Fruit fly (Drosophila melanogaster) whole organism, embryonic: ENCODE results near the gene CG8206.

Source experiments
- Aef1 ChIP-seq: fragments of 200-800 bp; sonication (Bioruptor generic); IDR thresholded peaks from 3 replicates; pipeline ENCODE4 v1.3.6; 2022; ENCODE audit warnings: missing biosample characterization, missing genetic modification characterization
- CG10267 ChIP-seq: fragments of 200-800 bp; sonication (Bioruptor generic); optimal IDR thresholded peaks from 2 replicates; lab custom pipeline; 2018; ENCODE audit warnings: missing biosample characterization, mild to moderate bottlenecking, missing genetic modification characterization, moderate library complexity
- CG11696 ChIP-seq: fragments of 200-800 bp; sonication (Bioruptor generic); IDR thresholded peaks from 2 replicates; pipeline ENCODE4 v1.3.6; 2022; ENCODE audit warnings: missing biosample characterization, missing genetic modification characterization
- CG12391 ChIP-seq: fragments of 200-800 bp; sonication (Bioruptor generic); optimal IDR thresholded peaks from 3 replicates; lab custom pipeline; 2018; ENCODE audit warnings: missing biosample characterization, mild to moderate bottlenecking, missing genetic modification characterization, moderate library complexity
- CG13424 ChIP-seq: fragments of 200-800 bp; sonication (Bioruptor generic); optimal IDR thresholded peaks from 2 replicates; lab custom pipeline; 2019; ENCODE audit warnings: missing biosample characterization, mild to moderate bottlenecking, missing genetic modification characterization, moderate library complexity
- CG13624 ChIP-seq: fragments of 200-800 bp; sonication (Bioruptor generic); optimal IDR thresholded peaks from 2 replicates; lab custom pipeline; 2016; ENCODE audit warnings: missing biosample characterization, missing genetic modification characterization
- CG14710 ChIP-seq: fragments of 200-800 bp; sonication (Bioruptor generic); optimal IDR thresholded peaks from 3 replicates; lab custom pipeline; 2019; ENCODE audit warnings: missing biosample characterization, mild to moderate bottlenecking, missing genetic modification characterization, moderate library complexity
- CG14860 ChIP-seq: fragments of 200-800 bp; sonication (Bioruptor generic); IDR thresholded peaks from 3 replicates; pipeline ENCODE4 v1.3.6; 2022; ENCODE audit warnings: missing biosample characterization, missing genetic modification characterization; ENCODE audit not compliant: partially characterized antibody
- CG1647 ChIP-seq: fragments of 200-800 bp; sonication (Bioruptor generic); optimal IDR thresholded peaks from 3 replicates; lab custom pipeline; 2016; ENCODE audit warnings: missing biosample characterization, missing genetic modification characterization
- CG16813 ChIP-seq: fragments of 200-800 bp; sonication (Bioruptor generic); IDR thresholded peaks from 3 replicates; pipeline ENCODE4 v1.3.6; 2022; ENCODE audit warnings: missing biosample characterization, missing genetic modification characterization; ENCODE audit not compliant: partially characterized antibody
- CG16863 ChIP-seq: fragments of 200-800 bp; sonication (Bioruptor generic); optimal IDR thresholded peaks from 3 replicates; lab custom pipeline; 2016; ENCODE audit warnings: missing biosample characterization, missing genetic modification characterization
- CG18262 ChIP-seq: fragments of 200-800 bp; optimal IDR thresholded peaks from 3 replicates; lab custom pipeline; 2019; ENCODE audit warnings: missing biosample characterization, mild to moderate bottlenecking, missing genetic modification characterization, moderate library complexity
- CG2116 ChIP-seq: fragments of 200-800 bp; sonication (Bioruptor generic); optimal IDR thresholded peaks from 3 replicates; lab custom pipeline; 2018; ENCODE audit warnings: missing biosample characterization, mild to moderate bottlenecking, missing genetic modification characterization
- CG30020 ChIP-seq: fragments of 200-800 bp; optimal IDR thresholded peaks from 2 replicates; lab custom pipeline; 2019; ENCODE audit warnings: missing biosample characterization, mild to moderate bottlenecking, missing genetic modification characterization, moderate library complexity
- CG33213 ChIP-seq: fragments of 200-800 bp; sonication (Bioruptor generic); optimal IDR thresholded peaks from 3 replicates; lab custom pipeline; 2016; ENCODE audit warnings: missing biosample characterization, missing genetic modification characterization
- CG34376 ChIP-seq: fragments of 200-800 bp; sonication (Bioruptor generic); optimal IDR thresholded peaks from 2 replicates; lab custom pipeline; 2018; ENCODE audit warnings: missing biosample characterization, mild to moderate bottlenecking, missing genetic modification characterization
- CG3726 ChIP-seq: fragments of 200-800 bp; sonication (Bioruptor generic); IDR thresholded peaks from 3 replicates; pipeline ENCODE4, ENCODE4 v1.3.6; 2022; ENCODE audit warnings: missing biosample characterization, missing genetic modification characterization
- CG3995 ChIP-seq: fragments of 200-800 bp; sonication (Bioruptor generic); optimal IDR thresholded peaks from 3 replicates; lab custom pipeline; 2016; ENCODE audit warnings: missing biosample characterization, missing genetic modification characterization
- CG4617 ChIP-seq: fragments of 200-800 bp; sonication (Bioruptor generic); optimal IDR thresholded peaks from 3 replicates; lab custom pipeline; 2016; ENCODE audit warnings: missing biosample characterization, missing genetic modification characterization, borderline replicate concordance
- CG5180 ChIP-seq: fragments of 200-800 bp; sonication (Bioruptor generic); optimal IDR thresholded peaks from 3 replicates; lab custom pipeline; 2017; ENCODE audit warnings: missing biosample characterization, missing genetic modification characterization, mild to moderate bottlenecking, moderate library complexity, missing genetic modification reagents
- CG7745 ChIP-seq: fragments of 200-800 bp; sonication (Bioruptor generic); optimal IDR thresholded peaks from 2 replicates; lab custom pipeline; 2018; ENCODE audit warnings: missing biosample characterization, mild to moderate bottlenecking, missing genetic modification characterization, moderate library complexity
- CG7963 ChIP-seq: fragments of 200-800 bp; sonication (Bioruptor generic); IDR thresholded peaks from 3 replicates; pipeline ENCODE4 v1.3.6; 2022; ENCODE audit warnings: missing biosample characterization, missing genetic modification characterization; ENCODE audit not compliant: partially characterized antibody
- Doc3 ChIP-seq: fragments of 200-800 bp; sonication (Bioruptor generic); IDR thresholded peaks from 3 replicates; pipeline ENCODE4 v1.3.6; 2022; ENCODE audit warnings: missing biosample characterization, missing genetic modification characterization; ENCODE audit not compliant: partially characterized antibody
- Dp ChIP-seq: fragments of 200-800 bp; sonication (Bioruptor generic); optimal IDR thresholded peaks from 2 replicates; lab custom pipeline; 2018; ENCODE audit warnings: missing biosample characterization, mild to moderate bottlenecking, missing genetic modification characterization, moderate library complexity
- HLH4C ChIP-seq: fragments of 200-800 bp; sonication (Bioruptor generic); IDR thresholded peaks from 3 replicates; pipeline ENCODE4 v1.3.6; 2022; ENCODE audit warnings: missing biosample characterization, missing genetic modification characterization; ENCODE audit not compliant: partially characterized antibody
- HLH54F ChIP-seq: fragments of 200-800 bp; sonication (Bioruptor generic); optimal IDR thresholded peaks from 3 replicates; lab custom pipeline; 2016; ENCODE audit warnings: missing biosample characterization, missing genetic modification characterization
- HmgZ ChIP-seq: fragments of 200-800 bp; sonication (Bioruptor generic); optimal IDR thresholded peaks from 2 replicates; lab custom pipeline; 2018; ENCODE audit warnings: missing biosample characterization, mild to moderate bottlenecking, missing genetic modification characterization
- MBD-R2 ChIP-seq: fragments of 200-800 bp; sonication (Bioruptor generic); IDR thresholded peaks from 2 replicates; pipeline ENCODE4 v1.3.6; 2022; ENCODE audit warnings: missing biosample characterization, missing genetic modification characterization
- Max ChIP-seq: fragments of 200-800 bp; sonication (Bioruptor generic); optimal IDR thresholded peaks from 2 replicates; lab custom pipeline; 2016; ENCODE audit warnings: missing biosample characterization, mild to moderate bottlenecking, missing genetic modification characterization
- Med ChIP-seq: fragments of 200-800 bp; sonication (Bioruptor generic); peaks from one replicate; lab custom pipeline; 2016; ENCODE audit warnings: missing biosample characterization, missing genetic modification characterization, mild to moderate bottlenecking, inconsistent platforms, moderate library complexity
- Opbp ChIP-seq: fragments of 200-800 bp; sonication (Bioruptor generic); IDR thresholded peaks from 3 replicates; pipeline ENCODE4 v1.3.6; 2022; ENCODE audit warnings: missing biosample characterization, missing genetic modification characterization; ENCODE audit not compliant: partially characterized antibody
- Stat92E ChIP-seq, 3 experiments: fragments of >200 bp in 2 of 3; fragments of 200-800 bp in 1 of 3; sonication (Bioruptor generic) in 1 of 3; optimal IDR thresholded peaks; 2 replicates each; lab custom pipeline; 2017 to 2019; ENCODE audit warnings: missing biosample characterization in 3 of 3, missing genetic modification characterization in 3 of 3, mild to moderate bottlenecking in 1 of 3, moderate library complexity in 1 of 3
- YL-1 ChIP-seq: fragments of 200-800 bp; sonication (Bioruptor generic); optimal IDR thresholded peaks from 3 replicates; lab custom pipeline; 2017; ENCODE audit warnings: missing biosample characterization, mild to moderate bottlenecking, missing genetic modification characterization
- ato ChIP-seq: fragments of 200-800 bp; sonication (Bioruptor generic); IDR thresholded peaks from 2 replicates; pipeline ENCODE4 v1.3.6; 2022; ENCODE audit warnings: missing biosample characterization, missing genetic modification characterization; ENCODE audit not compliant: partially characterized antibody
- crol ChIP-seq: fragments of 200-800 bp; sonication (Bioruptor generic); IDR thresholded peaks from 2 replicates; pipeline ENCODE4 v1.3.6; 2022; ENCODE audit warnings: missing biosample characterization, missing genetic modification characterization
- crp ChIP-seq, 2 experiments: fragments of 200-800 bp; sonication (Bioruptor generic); optimal IDR thresholded peaks; 2 replicates in 1 of 2; 3 replicates in 1 of 2; lab custom pipeline; 2017; ENCODE audit warnings: missing biosample characterization in 2 of 2, missing genetic modification characterization in 2 of 2, mild to moderate bottlenecking in 1 of 2, moderate library complexity in 1 of 2
- inv ChIP-seq: fragments of 200-800 bp; sonication (Bioruptor generic); IDR thresholded peaks from 2 replicates; pipeline ENCODE4 v1.3.6; 2022; ENCODE audit warnings: missing biosample characterization, missing genetic modification characterization; ENCODE audit not compliant: partially characterized antibody
- kay ChIP-seq: fragments of 200-800 bp; sonication (Bioruptor generic); optimal IDR thresholded peaks from 2 replicates; lab custom pipeline; 2016; ENCODE audit warnings: missing biosample characterization, missing genetic modification characterization
- knrl ChIP-seq: fragments of 200-800 bp; sonication (Bioruptor generic); IDR thresholded peaks from 3 replicates; pipeline ENCODE4 v1.3.6; 2022; ENCODE audit warnings: missing biosample characterization, missing genetic modification characterization; ENCODE audit not compliant: partially characterized antibody
- lilli ChIP-seq: fragments of 200-800 bp; sonication (Bioruptor generic); optimal IDR thresholded peaks from 3 replicates; lab custom pipeline; 2016; ENCODE audit warnings: missing biosample characterization, missing genetic modification characterization
- mam ChIP-seq: fragments of 200-800 bp; sonication (Bioruptor generic); optimal IDR thresholded peaks from 3 replicates; lab custom pipeline; 2016; ENCODE audit warnings: missing biosample characterization, missing genetic modification characterization
- nerfin-2 ChIP-seq: fragments of 200-800 bp; sonication (Bioruptor generic); IDR thresholded peaks from 2 replicates; pipeline ENCODE4 v1.3.6; 2022; ENCODE audit warnings: missing biosample characterization, missing genetic modification characterization; ENCODE audit not compliant: partially characterized antibody
- nom ChIP-seq: fragments of 200-800 bp; sonication (Bioruptor generic); optimal IDR thresholded peaks from 2 replicates; lab custom pipeline; 2017; ENCODE audit warnings: missing biosample characterization, missing genetic modification characterization, mild to moderate bottlenecking, moderate library complexity, missing genetic modification reagents
- pho ChIP-seq: fragments of 200-800 bp; sonication (Bioruptor generic); optimal IDR thresholded peaks from 2 replicates; lab custom pipeline; 2016; ENCODE audit warnings: missing biosample characterization, missing genetic modification characterization
- pzg ChIP-seq: fragments of 200-800 bp; sonication (Bioruptor generic); optimal IDR thresholded peaks from 3 replicates; lab custom pipeline; 2018; ENCODE audit warnings: missing biosample characterization, mild to moderate bottlenecking, missing genetic modification characterization, moderate library complexity
- sc ChIP-seq, 3 experiments: fragments of >200 bp in 2 of 3; fragments of 200-800 bp in 1 of 3; sonication (Bioruptor generic) in 1 of 3; optimal IDR thresholded peaks; 2 replicates in 2 of 3; 3 replicates in 1 of 3; lab custom pipeline; 2017; ENCODE audit warnings: mild to moderate bottlenecking in 1 of 3, missing biosample characterization in 1 of 3, missing genetic modification characterization in 1 of 3, missing genetic modification reagents in 1 of 3
- slbo ChIP-seq: fragments of 200-800 bp; sonication (Bioruptor generic); IDR thresholded peaks from 2 replicates; pipeline ENCODE4 v1.3.6; 2022; ENCODE audit warnings: missing biosample characterization, missing genetic modification characterization
- sna ChIP-seq: fragments of 200-800 bp; sonication (Bioruptor generic); IDR thresholded peaks from 2 replicates; pipeline ENCODE4 v1.3.6; 2022; ENCODE audit warnings: missing biosample characterization, missing genetic modification characterization; ENCODE audit not compliant: partially characterized antibody

Gene CG8206

DNA sequence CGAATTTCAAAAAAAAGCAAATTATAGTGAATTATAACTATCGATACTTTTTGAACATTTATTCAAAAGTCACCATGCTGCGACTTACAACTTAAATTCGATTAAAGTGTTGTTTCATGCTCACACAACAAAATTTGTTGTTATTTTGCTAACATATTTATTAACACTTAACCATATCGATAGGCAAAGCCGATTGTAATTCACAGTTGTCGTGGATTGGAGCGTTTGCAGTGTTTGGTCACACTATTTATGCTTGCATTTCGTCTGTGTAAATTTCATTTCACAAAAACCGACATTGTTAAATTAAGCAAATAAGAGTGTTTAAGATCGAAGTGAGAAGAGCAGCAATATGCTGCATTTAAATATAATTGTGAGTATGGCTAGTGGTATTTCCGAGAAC, 26.6 kb upstream of the CG8206 start, which contains the start of gene HUWE1 (continued):
- TF ChIP-seq CG5180 (no peak), YL-1 (peak; percentile 17), kay (no peak), HLH54F (GFP tag; lab: Kevin White, UChicago) (peak; percentile 34), Dp (GFP tag; lab: Kevin White, UChicago) (peak; percentile 68), CG3726 (GFP tag; lab: Robert Waterston, UW) (no peak), CG3995 (GFP tag; lab: Kevin White, UChicago) (peak; percentile 98), CG10267 (peak; percentile 94), pho (GFP tag; lab: Kevin White, UChicago) (peak; percentile 19), mam (GFP tag; lab: Kevin White, UChicago) (peak; percentile 30), CG7963 (GFP tag; lab: Robert Waterston, UW) (peak; percentile 79), inv (GFP tag; lab: Robert Waterston, UW) (peak; percentile 72), CG16863 (GFP tag; lab: Kevin White, UChicago) (no peak), nerfin-2 (GFP tag; lab: Robert Waterston, UW) (peak; percentile 57), slbo (peak; percentile 26; the same call in 1 of the 2 replicates), Opbp (GFP tag; lab: Robert Waterston, UW) (peak; percentile 81), HLH4C (peak; percentile 71), ato (GFP tag; lab: Robert Waterston, UW) (peak; percentile 61; the same call in 1 of the 2 replicates), crp (GFP tag; optimal IDR thresholded peaks at IDR 0.05; lab: Kevin White, UChicago) (peak in 1 of 2 experiments; percentile 29), CG33213 (peak; percentile 48), Med (peak; percentile 87), CG1647 (GFP tag; lab: Kevin White, UChicago) (peak; percentile 12), MBD-R2 (GFP tag; lab: Robert Waterston, UW) (peak; percentile 56), HmgZ (tag; lab: Kevin White, UChicago) (peak; percentile 63), CG13424 (tag; lab: Kevin White, UChicago) (no peak), knrl (GFP tag; lab: Robert Waterston, UW) (peak; percentile 82), CG12391 (tag; lab: Kevin White, UChicago) (peak; percentile 37), CG7745 (no peak), CG14860 (peak; percentile 60), CG4617 (GFP tag; lab: Kevin White, UChicago) (peak; percentile 62), CG30020 (tag; lab: Kevin White, UChicago) (peak; percentile 54), Max (GFP tag; lab: Kevin White, UChicago) (peak; percentile 29), sc (optimal IDR thresholded peaks at IDR 0.05; lab: Kevin White, UChicago) (no peak), sc (GFP tag; optimal IDR thresholded peaks at IDR 0.05; lab: Kevin White, UChicago) (no peak), CG34376 (no peak), CG18262 (tag; lab: Kevin White, UChicago) (no peak), CG2116 (GFP tag; lab: Kevin White, UChicago) (peak; percentile 85), Doc3 (GFP tag; lab: Robert Waterston, UW) (peak; percentile 71), CG14710 (tag; lab: Kevin White, UChicago) (peak; percentile 93), CG11696 (GFP tag; lab: Robert Waterston, UW) (no peak), CG13624 (GFP tag; lab: Kevin White, UChicago) (peak; percentile 40), Stat92E (GFP tag; optimal IDR thresholded peaks at IDR 0.05; lab: Kevin White, UChicago) (peak in 1 of 3 experiments; percentile 1), lilli (peak; percentile 47), sna (peak; percentile 44), Aef1 (peak; percentile 57), pzg (GFP tag; lab: Kevin White, UChicago) (peak; percentile 92), CG16813 (peak; percentile 83), crol (GFP tag; lab: Robert Waterston, UW) (no peak), nom (GFP tag; lab: Kevin White, UChicago) (peak; percentile 32)
